Fruit fly (Drosophila melanogaster): ENCODE results near the gene CG4496.

The CG4496 gene

dm6 chr2L:7204172-7204482 is 14.3 kb upstream of the CG4496 start, which contains the start of gene CG4502 (continued):
- TF ChIP-seq p53 (GFP tag; optimal IDR thresholded peaks at IDR 0.05) (peak; percentile 45), bab2 (GFP tag; optimal IDR thresholded peaks at IDR 0.05) (peak; percentile 12), Spps (tag; optimal IDR thresholded peaks at IDR 0.05) (no peak), chm (GFP tag; IDR thresholded peaks at IDR 0.05) (no peak), CG10431 (GFP tag; optimal IDR thresholded peaks at IDR 0.05) (no peak), Fer1 (GFP tag; optimal IDR thresholded peaks at IDR 0.05) (peak; percentile 42), MBD-R2 (GFP tag; IDR thresholded peaks at IDR 0.05) (peak; percentile 73), Optix (GFP tag; IDR thresholded peaks at IDR 0.05) (no peak), CG11696 (GFP tag; IDR thresholded peaks at IDR 0.05) (no peak), dpn (GFP tag; optimal IDR thresholded peaks at IDR 0.05) (peak; percentile 39 to 57), da (GFP tag; optimal IDR thresholded peaks at IDR 0.05) (no peak), CG10543 (GFP tag; optimal IDR thresholded peaks at IDR 0.05) (no peak), Ptx1 (GFP tag; IDR thresholded peaks at IDR 0.05) (no peak), gt (GFP tag; IDR thresholded peaks at IDR 0.05) (no peak), CG9817 (tag; optimal IDR thresholded peaks at IDR 0.05) (peak; percentile 14), tio (GFP tag; optimal IDR thresholded peaks at IDR 0.05) (no peak), tin (GFP tag; optimal IDR thresholded peaks at IDR 0.05) (peak; percentile 8), dmrt11E (tag; optimal IDR thresholded peaks at IDR 0.05) (no peak), Dfd (GFP tag; optimal IDR thresholded peaks at IDR 0.05) (no peak), sna (GFP tag; IDR thresholded peaks at IDR 0.05; ENCODE audit: partially characterized antibody) (peak; percentile 100), CG17186 (GFP tag; optimal IDR thresholded peaks at IDR 0.05) (no peak)

- peak in 1 of 2 experiments; percentile 4 for TF ChIP-seq bsh (GFP tag; optimal IDR thresholded peaks at IDR 0.05)
- TF ChIP-seq ftz-f1 (GFP tag; optimal IDR thresholded peaks at IDR 0.05) = peak; percentile 22
- peak; percentile 10 for TF ChIP-seq dm (GFP tag; optimal IDR thresholded peaks at IDR 0.05)
- TF ChIP-seq Med (GFP tag) = peak; percentile 66
- peak; percentile 20 for TF ChIP-seq sens (GFP tag)
- peak in 1 of 2 experiments; percentile 10 for TF ChIP-seq Hr51 (GFP tag; optimal IDR thresholded peaks at IDR 0.05)
- TF ChIP-seq p53 (GFP tag; optimal IDR thresholded peaks at IDR 0.05) = peak; percentile 91
- TF ChIP-seq nom (GFP tag; optimal IDR thresholded peaks at IDR 0.05) = peak; percentile 59
- TF ChIP-seq Poxn (GFP tag; IDR thresholded peaks at IDR 0.05) = no peak
- no peak for TF ChIP-seq ash1 (GFP tag; optimal IDR thresholded peaks at IDR 0.05)
- no peak for TF ChIP-seq Dip3 (GFP tag; optimal IDR thresholded peaks at IDR 0.05)
- peak in 1 of 2 experiments; percentile 29 for TF ChIP-seq eve (GFP tag; optimal IDR thresholded peaks at IDR 0.05)
- no peak for TF ChIP-seq az2 (GFP tag; optimal IDR thresholded peaks at IDR 0.05)
- 0 out of 2 replicates have a peak, but pooled peaks have one; percentile 11 for TF ChIP-seq Awh (GFP tag; IDR thresholded peaks at IDR 0.05)
- TF ChIP-seq hkb (optimal IDR thresholded peaks at IDR 0.05) = no peak
- TF ChIP-seq hkb (GFP tag; IDR thresholded peaks at IDR 0.05) = 0 out of 2 replicates have a peak, but pooled peaks have one; percentile 23
- TF ChIP-seq CG3281 (GFP tag; optimal IDR thresholded peaks at IDR 0.05) = no peak
- no peak for TF ChIP-seq YL-1 (GFP tag; optimal IDR thresholded peaks at IDR 0.05)
- peak; percentile 54 for TF ChIP-seq CG10321 (GFP tag; IDR thresholded peaks at IDR 0.05)
- TF ChIP-seq CoRest (tag; optimal IDR thresholded peaks at IDR 0.05) = no peak
- TF ChIP-seq jumu (GFP tag; optimal IDR thresholded peaks at IDR 0.05) = peak; percentile 14
- no peak for TF ChIP-seq CG8089 (GFP tag; optimal IDR thresholded peaks at IDR 0.05)
- no peak for TF ChIP-seq pita (GFP tag; optimal IDR thresholded peaks at IDR 0.05)
- no peak for TF ChIP-seq shn (GFP tag; optimal IDR thresholded peaks at IDR 0.05)
Observed at dm6 chr2L:7203411-7204171, 13.8 kb upstream of the CG4496 start.

Data from whole organism, embryonic.